Fruit fly (Drosophila melanogaster): ENCODE measurements around the gene CG13114.

CG13114 gene

dm6 chr2L:9567398-9567856, 21.8 kb downstream of the CG13114 start:
- peak; percentile 96 for TF ChIP-seq CG33017 (tag; optimal IDR thresholded peaks at IDR 0.05)
- peak; percentile 98 for TF ChIP-seq CG7045 (GFP tag; optimal IDR thresholded peaks at IDR 0.05)
- TF ChIP-seq pad (GFP tag; optimal IDR thresholded peaks at IDR 0.05): peak; percentile 88
- TF ChIP-seq Clk (GFP tag; optimal IDR thresholded peaks at IDR 0.05): peak; percentile 75
- peak; percentile 89 for TF ChIP-seq cic (GFP tag; optimal IDR thresholded peaks at IDR 0.05)
- TF ChIP-seq CG14711 (tag; optimal IDR thresholded peaks at IDR 0.05): peak; percentile 87
- peak; percentile 79 for TF ChIP-seq tj (GFP tag; optimal IDR thresholded peaks at IDR 0.05)
- TF ChIP-seq CG12768 (GFP tag; optimal IDR thresholded peaks at IDR 0.05): peak; percentile 97
- peak; percentile 92 for TF ChIP-seq toe (GFP tag; optimal IDR thresholded peaks at IDR 0.05)
- peak; percentile 92 for TF ChIP-seq Hr96 (GFP tag; optimal IDR thresholded peaks at IDR 0.05)
- peak; percentile 94 for TF ChIP-seq ovo (GFP tag; optimal IDR thresholded peaks at IDR 0.05)
- peak; percentile 98 for TF ChIP-seq Crg-1 (GFP tag; optimal IDR thresholded peaks at IDR 0.05)
- TF ChIP-seq bab1 (GFP tag; optimal IDR thresholded peaks at IDR 0.05): peak; percentile 96
- TF ChIP-seq CG7101 (tag; optimal IDR thresholded peaks at IDR 0.05): peak; percentile 98
- peak; percentile 92 for TF ChIP-seq CG1620 (GFP tag; optimal IDR thresholded peaks at IDR 0.05)
- peak; percentile 96 for TF ChIP-seq Mnt (GFP tag; optimal IDR thresholded peaks at IDR 0.05)
- peak; percentile 94 for TF ChIP-seq CG5204 (GFP tag; optimal IDR thresholded peaks at IDR 0.05)
- peak; percentile 97 for TF ChIP-seq kay (GFP tag; ENCODE audit: borderline replicate concordance)
- no peak for TF ChIP-seq cnc (optimal IDR thresholded peaks at IDR 0.05)
- peak; percentile 97 for TF ChIP-seq CG11617 (GFP tag; optimal IDR thresholded peaks at IDR 0.05)

- peak; percentile 97 for TF ChIP-seq CG12768 (GFP tag; optimal IDR thresholded peaks at IDR 0.05)
- TF ChIP-seq Mnt (GFP tag; optimal IDR thresholded peaks at IDR 0.05): peak; percentile 86
- peak; percentile 96 for TF ChIP-seq Hr96 (GFP tag; optimal IDR thresholded peaks at IDR 0.05)
- peak; percentile 95 for TF ChIP-seq CG33017 (tag; optimal IDR thresholded peaks at IDR 0.05)
- peak; percentile 97 for TF ChIP-seq toe (GFP tag; optimal IDR thresholded peaks at IDR 0.05)
- TF ChIP-seq CG7045 (GFP tag; optimal IDR thresholded peaks at IDR 0.05): peak; percentile 96
- TF ChIP-seq ovo (GFP tag; optimal IDR thresholded peaks at IDR 0.05): peak; percentile 86
- TF ChIP-seq Clk (GFP tag; optimal IDR thresholded peaks at IDR 0.05): peak; percentile 93
- peak; percentile 97 for TF ChIP-seq CG5204 (GFP tag; optimal IDR thresholded peaks at IDR 0.05)
- TF ChIP-seq pad (GFP tag; optimal IDR thresholded peaks at IDR 0.05): peak; percentile 84
- TF ChIP-seq CG1620 (GFP tag; optimal IDR thresholded peaks at IDR 0.05): peak; percentile 87
- no peak for TF ChIP-seq cnc (optimal IDR thresholded peaks at IDR 0.05)
- TF ChIP-seq CG11617 (GFP tag; optimal IDR thresholded peaks at IDR 0.05): peak; percentile 96
- TF ChIP-seq tj (GFP tag; optimal IDR thresholded peaks at IDR 0.05): peak; percentile 85
- peak; percentile 88 for TF ChIP-seq Crg-1 (GFP tag; optimal IDR thresholded peaks at IDR 0.05)
- peak; percentile 74 for TF ChIP-seq cic (GFP tag; optimal IDR thresholded peaks at IDR 0.05)
- peak; percentile 76 for TF ChIP-seq kay (GFP tag; ENCODE audit: borderline replicate concordance)
- TF ChIP-seq bab1 (GFP tag; optimal IDR thresholded peaks at IDR 0.05): peak; percentile 94
- peak; percentile 96 for TF ChIP-seq CG7101 (tag; optimal IDR thresholded peaks at IDR 0.05)
- peak; percentile 91 for TF ChIP-seq CG14711 (tag; optimal IDR thresholded peaks at IDR 0.05)
Measured at dm6 chr2L:9568360-9569088, 22.9 kb downstream of the CG13114 start, which contains the start of gene brwl. TSS of gene brwl (plus strand) at chr2L:9568890.

dm6 chr2L:9569131-9569530, 23.5 kb downstream of the CG13114 start:
- TF ChIP-seq Crg-1 (GFP tag; optimal IDR thresholded peaks at IDR 0.05) (no peak), CG33017 (tag; optimal IDR thresholded peaks at IDR 0.05) (no peak), pad (GFP tag; optimal IDR thresholded peaks at IDR 0.05) (no peak), ovo (GFP tag; optimal IDR thresholded peaks at IDR 0.05) (no peak), cic (GFP tag; optimal IDR thresholded peaks at IDR 0.05) (no peak), kay (GFP tag; ENCODE audit: borderline replicate concordance) (peak; percentile 80)

dm6 chr2L:9569588-9570434, 24.2 kb downstream of the CG13114 start:
- TF ChIP-seq cic (GFP tag; optimal IDR thresholded peaks at IDR 0.05): peak; percentile 96
- TF ChIP-seq Clk (GFP tag; optimal IDR thresholded peaks at IDR 0.05): peak; percentile 81
- TF ChIP-seq cnc (optimal IDR thresholded peaks at IDR 0.05): no peak
- peak; percentile 93 for TF ChIP-seq CG7045 (GFP tag; optimal IDR thresholded peaks at IDR 0.05)
- peak; percentile 93 for TF ChIP-seq CG33017 (tag; optimal IDR thresholded peaks at IDR 0.05)
- peak; percentile 92 for TF ChIP-seq CG12768 (GFP tag; optimal IDR thresholded peaks at IDR 0.05)
- TF ChIP-seq toe (GFP tag; optimal IDR thresholded peaks at IDR 0.05): peak; percentile 65
- peak; percentile 86 for TF ChIP-seq CG5204 (GFP tag; optimal IDR thresholded peaks at IDR 0.05)
- TF ChIP-seq pad (GFP tag; optimal IDR thresholded peaks at IDR 0.05): peak; percentile 88
- TF ChIP-seq kay (GFP tag; ENCODE audit: borderline replicate concordance): peak; percentile 89
- peak; percentile 98 for TF ChIP-seq Mnt (GFP tag; optimal IDR thresholded peaks at IDR 0.05)
- peak; percentile 87 for TF ChIP-seq CG14711 (tag; optimal IDR thresholded peaks at IDR 0.05)
- peak; percentile 87 for TF ChIP-seq Crg-1 (GFP tag; optimal IDR thresholded peaks at IDR 0.05)
- peak; percentile 97 for TF ChIP-seq CG11617 (GFP tag; optimal IDR thresholded peaks at IDR 0.05)
- peak; percentile 91 for TF ChIP-seq tj (GFP tag; optimal IDR thresholded peaks at IDR 0.05)
- TF ChIP-seq bab1 (GFP tag; optimal IDR thresholded peaks at IDR 0.05): peak; percentile 97
- peak; percentile 91 for TF ChIP-seq CG7101 (tag; optimal IDR thresholded peaks at IDR 0.05)
- TF ChIP-seq CG1620 (GFP tag; optimal IDR thresholded peaks at IDR 0.05): peak; percentile 73
- TF ChIP-seq Hr96 (GFP tag; optimal IDR thresholded peaks at IDR 0.05): peak; percentile 78
- TF ChIP-seq ovo (GFP tag; optimal IDR thresholded peaks at IDR 0.05): peak; percentile 84

Data from whole organism, adult.